Worm (Caenorhabditis elegans): ENCODE measurements around the gene F48F5.8.

The F48F5.8 gene

ce11 chrV:20417809-20418208 is 7.3 kb upstream of the F48F5.8 start (continued):
- TF ChIP-seq madf-9 (GFP tag; conservative IDR thresholded peaks at IDR 0.05), result no peak
- no peak for TF ChIP-seq nhr-42 (GFP tag; IDR thresholded peaks at IDR 0.05)
- no peak for TF ChIP-seq D1046.2 (GFP tag; IDR thresholded peaks at IDR 0.05)
- no peak for TF ChIP-seq skn-1 (tag; optimal IDR thresholded peaks at IDR 0.05)
- peak; percentile 27 for TF ChIP-seq F37D6.2 (tag; optimal IDR thresholded peaks at IDR 0.05)
- no peak for TF ChIP-seq T20F7.1 (GFP tag; optimal IDR thresholded peaks at IDR 0.05)
- peak; percentile 48 for TF ChIP-seq dmd-6 (GFP tag; IDR thresholded peaks at IDR 0.05)
- no peak for TF ChIP-seq lin-13 (GFP tag; optimal IDR thresholded peaks at IDR 0.05)
- peak; percentile 44 for TF ChIP-seq aha-1 (tag)
- TF ChIP-seq egl-27 (tag; optimal IDR thresholded peaks at IDR 0.05), result no peak
- no peak for TF ChIP-seq Y75B8A.6 (GFP tag; IDR thresholded peaks at IDR 0.05)
- TF ChIP-seq mes-2 (tag; optimal IDR thresholded peaks at IDR 0.05; ENCODE audit: poor library complexity, severe bottlenecking), result peak; percentile 0
- peak; percentile 88 for TF ChIP-seq hlh-11 (tag; optimal IDR thresholded peaks at IDR 0.05)
- TF ChIP-seq gei-8 (GFP tag; optimal IDR thresholded peaks at IDR 0.05), result no peak
- TF ChIP-seq zip-11 (GFP tag; IDR thresholded peaks at IDR 0.05), result no peak
- TF ChIP-seq daf-12 (tag; optimal IDR thresholded peaks at IDR 0.05), result no peak
- no peak for TF ChIP-seq nhr-102 (tag; optimal IDR thresholded peaks at IDR 0.05)
- TF ChIP-seq set-16 (GFP tag; IDR thresholded peaks at IDR 0.05), result peak; percentile 31; the same call in 1 of the 2 replicates
- no peak for TF ChIP-seq rbr-2 (tag; optimal IDR thresholded peaks at IDR 0.05)
- peak; percentile 10 for TF ChIP-seq mxl-3 (GFP tag; optimal IDR thresholded peaks at IDR 0.05)
- TF ChIP-seq F26F4.8 (GFP tag; conservative IDR thresholded peaks at IDR 0.05), result no peak
- TF ChIP-seq hlh-30 (tag; optimal IDR thresholded peaks at IDR 0.05; ENCODE audit: insufficient read depth), result peak; percentile 98

- TF ChIP-seq hlh-11 (tag; optimal IDR thresholded peaks at IDR 0.05) (peak; percentile 97), rbr-2 (tag; optimal IDR thresholded peaks at IDR 0.05) (no peak), ztf-11 (tag; optimal IDR thresholded peaks at IDR 0.05) (no peak), snpc-1.2 (GFP tag; IDR thresholded peaks at IDR 0.05) (no peak), fkh-10 (GFP tag; optimal IDR thresholded peaks at IDR 0.05) (no peak), pha-4 (GFP tag; IDR thresholded peaks at IDR 0.05) (peak; percentile 58; the same call in 1 of the 2 replicates), pha-4 (tag; optimal IDR thresholded peaks at IDR 0.05) (peak; percentile 96), nhr-102 (tag; optimal IDR thresholded peaks at IDR 0.05) (peak; percentile 72), cey-2 (tag; optimal IDR thresholded peaks at IDR 0.05; ENCODE audit: borderline replicate concordance, insufficient read depth) (no peak), nhr-111 (GFP tag; optimal IDR thresholded peaks at IDR 0.05) (no peak), nhr-6 (tag; optimal IDR thresholded peaks at IDR 0.05) (peak; percentile 81), nhr-11 (tag; optimal IDR thresholded peaks at IDR 0.05) (peak; percentile 72), F44E2.7 (GFP tag; IDR thresholded peaks at IDR 0.05) (0 out of 2 replicates have a peak, but pooled peaks have one; percentile 3), nhr-76 (tag; optimal IDR thresholded peaks at IDR 0.05) (no peak), mdt-29 (GFP tag; IDR thresholded peaks at IDR 0.05) (peak; percentile 54; the same call in 1 of the 2 replicates), mdl-1 (tag; optimal IDR thresholded peaks at IDR 0.05) (peak; percentile 54 to 93), T26A8.4 (GFP tag; IDR thresholded peaks at IDR 0.05) (peak; percentile 71), lin-1 (GFP tag; IDR thresholded peaks at IDR 0.05) (0 out of 2 replicates have a peak, but pooled peaks have one; percentile 14), egl-43 (GFP tag; IDR thresholded peaks at IDR 0.05) (no peak), fos-1 (tag; optimal IDR thresholded peaks at IDR 0.05) (no peak), hmg-1.1 (GFP tag; IDR thresholded peaks at IDR 0.05) (0 out of 2 replicates have a peak, but pooled peaks have one; percentile 36), dve-1 (tag; optimal IDR thresholded peaks at IDR 0.05; ENCODE audit: insufficient read depth) (peak; percentile 84), php-3 (GFP tag; IDR thresholded peaks at IDR 0.05) (peak; percentile 86), nhr-41 (GFP tag; IDR thresholded peaks at IDR 0.05) (0 out of 2 replicates have a peak, but pooled peaks have one; percentile 43), nhr-77 (tag; optimal IDR thresholded peaks at IDR 0.05) (peak; percentile 90), vab-7 (GFP tag; IDR thresholded peaks at IDR 0.05) (no peak), mxl-3 (GFP tag; optimal IDR thresholded peaks at IDR 0.05) (peak; percentile 80), dmd-6 (GFP tag; IDR thresholded peaks at IDR 0.05) (peak; percentile 91), zip-2 (tag; optimal IDR thresholded peaks at IDR 0.05) (no peak), Y105C5A.15 (GFP tag; IDR thresholded peaks at IDR 0.05) (no peak), nhr-28 (tag; optimal IDR thresholded peaks at IDR 0.05) (peak; percentile 84), hif-1 (tag; optimal IDR thresholded peaks at IDR 0.05) (peak in 1 of 2 experiments; percentile 72), attf-4 (tag; optimal IDR thresholded peaks at IDR 0.05) (no peak), F37D6.2 (tag; optimal IDR thresholded peaks at IDR 0.05) (no peak)
These were observed 6.4 kb upstream of the F48F5.8 start for ce11 chrV:20418768-20419167.

All from whole organism, L4 larva.